Fruit fly (Drosophila melanogaster) whole organism, adult: ENCODE results near the gene CG1622.

Experiments used
- CG11617 ChIP-seq: fragments of 200-800 bp; sonication (Bioruptor generic); optimal IDR thresholded peaks from 2 replicates; lab custom pipeline; 2017; ENCODE audit warnings: mild to moderate bottlenecking, missing biosample characterization, missing genetic modification reagents, missing genetic modification characterization
- CG12768 ChIP-seq: fragments of 200-800 bp; sonication (Bioruptor generic); optimal IDR thresholded peaks from 2 replicates; lab custom pipeline; 2017; ENCODE audit warnings: missing biosample characterization, missing genetic modification characterization, mild to moderate bottlenecking, moderate library complexity, missing genetic modification reagents
- CG1620 ChIP-seq: fragments of 200-800 bp; sonication (Bioruptor generic); optimal IDR thresholded peaks from 2 replicates; lab custom pipeline; 2016; ENCODE audit warnings: missing biosample characterization, missing genetic modification characterization
- CG33017 ChIP-seq: fragments of 200-800 bp; sonication (Bioruptor generic); optimal IDR thresholded peaks from 2 replicates; lab custom pipeline; 2018; ENCODE audit warnings: missing biosample characterization, mild to moderate bottlenecking, missing genetic modification characterization, moderate library complexity
- CG5204 ChIP-seq: fragments of 200-800 bp; sonication (Bioruptor generic); optimal IDR thresholded peaks from 2 replicates; lab custom pipeline; 2016; ENCODE audit warnings: missing biosample characterization, missing genetic modification characterization
- Crg-1 ChIP-seq: fragments of 200-800 bp; sonication (Bioruptor generic); optimal IDR thresholded peaks from 2 replicates; lab custom pipeline; 2016; ENCODE audit warnings: missing biosample characterization, missing genetic modification characterization
- cnc ChIP-seq, 2 experiments: fragments of >200 bp; optimal IDR thresholded peaks; 2 replicates each; lab custom pipeline; 2017
- kay ChIP-seq: fragments of 200-800 bp; sonication (Bioruptor generic); peaks from one replicate; lab custom pipeline; 2016; ENCODE audit warnings: missing biosample characterization, missing genetic modification characterization, borderline replicate concordance
- toe ChIP-seq: fragments of 200-800 bp; sonication (Bioruptor generic); optimal IDR thresholded peaks from 2 replicates; lab custom pipeline; 2016; ENCODE audit warnings: missing biosample characterization, missing genetic modification characterization

dm6 chrX:13307189-13307588 is 10.3 kb downstream of the CG1622 start:
- peak; percentile 58 for TF ChIP-seq CG11617
- TF ChIP-seq toe (GFP tag; lab: Kevin White, UChicago), result no peak
- TF ChIP-seq kay (GFP tag; lab: Kevin White, UChicago), result peak; percentile 44
- no peak for TF ChIP-seq CG33017 (tag; lab: Kevin White, UChicago)
- TF ChIP-seq cnc (optimal IDR thresholded peaks at IDR 0.05; lab: Kevin White, UChicago), result no peak
- TF ChIP-seq CG5204 (GFP tag; lab: Kevin White, UChicago), result no peak
- no peak for TF ChIP-seq Crg-1
- TF ChIP-seq CG12768 (GFP tag; lab: Kevin White, UChicago), result no peak
- no peak for TF ChIP-seq CG1620 (GFP tag; lab: Kevin White, UChicago)
